Worm (Caenorhabditis elegans) whole organism, L3 larva: Measurements from ENCODE around the gene ZK971.1.

ENCODE experiments used
- ama-1 ChIP-seq: fragments of 150-350 bp; optimal IDR thresholded peaks from 2 replicates; lab custom pipeline; 2018
- fos-1 ChIP-seq: fragments of 150-350 bp; optimal IDR thresholded peaks from 2 replicates; lab custom pipeline; 2014; ENCODE audit warnings: missing biosample characterization, missing genetic modification characterization
- nfya-1 ChIP-seq: sonication (generic microtip); optimal IDR thresholded peaks from 2 replicates; lab custom pipeline; 2017; ENCODE audit warnings: missing genetic modification characterization, mild to moderate bottlenecking, missing compliant biosample characterization, antibody characterized with exemption, moderate library complexity; ENCODE audit not compliant: insufficient read depth
- nhr-25 ChIP-seq: sonication (generic microtip); optimal IDR thresholded peaks from 2 replicates; lab custom pipeline; 2017; ENCODE audit warnings: missing biosample characterization, missing genetic modification characterization
- nhr-28 ChIP-seq: fragments of 150-350 bp; optimal IDR thresholded peaks from 2 replicates; lab custom pipeline; 2014; ENCODE audit warnings: missing biosample characterization, missing genetic modification characterization
- nhr-76 ChIP-seq: fragments of 150-350 bp; sonication (generic microtip); optimal IDR thresholded peaks from 5 replicates; lab custom pipeline; 2014; ENCODE audit warnings: missing biosample characterization, missing genetic modification characterization
- pha-4 ChIP-seq: fragments of 150-350 bp; optimal IDR thresholded peaks from 2 replicates; lab custom pipeline; 2014; ENCODE audit warnings: missing biosample characterization, missing genetic modification reagents, missing genetic modification characterization
- unc-62 ChIP-seq: fragments of 150-350 bp; sonication (generic microtip); optimal IDR thresholded peaks from 4 replicates; lab custom pipeline; 2014; ENCODE audit warnings: missing biosample characterization, missing genetic modification reagents, missing genetic modification characterization
- zag-1 ChIP-seq: fragments of 150-350 bp; optimal IDR thresholded peaks from 2 replicates; lab custom pipeline; 2014; ENCODE audit warnings: missing biosample characterization, missing genetic modification characterization

- TF ChIP-seq nhr-28 (no peak), nfya-1 (tag; lab: Kevin White, UChicago) (no peak), ama-1 (lab: Kevin White, UChicago) (no peak), fos-1 (tag; lab: Kevin White, UChicago) (no peak), nhr-76 (no peak), pha-4 (no peak), unc-62 (GFP tag; lab: Kevin White, UChicago) (no peak), nhr-25 (tag; lab: Kevin White, UChicago) (no peak), zag-1 (tag; lab: Kevin White, UChicago) (no peak)
Measured at ce11 chrII:10308726-10309125, 29.3 kb upstream of the ZK971.1 start, which contains the start of gene gcy-4.
